Fruit fly (Drosophila melanogaster) whole organism, embryonic: ENCODE data around the gene Vha36-3.

Source experiments
- Asciz ChIP-seq: fragments of 200-800 bp; sonication (Bioruptor generic); optimal IDR thresholded peaks from 2 replicates; lab custom pipeline; 2017; ENCODE audit warnings: missing biosample characterization, mild to moderate bottlenecking, missing genetic modification characterization, missing genetic modification reagents
- CG10147 ChIP-seq: fragments of 200-800 bp; sonication (Bioruptor generic); optimal IDR thresholded peaks from 2 replicates; lab custom pipeline; 2019; ENCODE audit warnings: missing biosample characterization, mild to moderate bottlenecking, missing genetic modification characterization, moderate library complexity
- CG10959 ChIP-seq: fragments of 200-800 bp; sonication (Bioruptor generic); IDR thresholded peaks from 2 replicates; pipeline ENCODE4 v1.3.6; 2022; ENCODE audit warnings: missing biosample characterization, missing genetic modification characterization
- CG11398 ChIP-seq: fragments of 200-800 bp; sonication (Bioruptor generic); optimal IDR thresholded peaks from 2 replicates; lab custom pipeline; 2016; ENCODE audit warnings: missing biosample characterization, missing genetic modification characterization
- CG11560 ChIP-seq: fragments of 200-800 bp; sonication (Bioruptor generic); IDR thresholded peaks from 3 replicates; pipeline ENCODE4 v1.3.6; 2022; ENCODE audit warnings: missing biosample characterization, missing genetic modification characterization
- CG12744 ChIP-seq: fragments of 200-800 bp; sonication (Bioruptor generic); optimal IDR thresholded peaks from 2 replicates; lab custom pipeline; 2016; ENCODE audit warnings: missing biosample characterization, missing genetic modification characterization
- CG14667 ChIP-seq: fragments of 200-800 bp; sonication (Bioruptor generic); IDR thresholded peaks from 2 replicates; pipeline ENCODE4 v1.3.6; 2022; ENCODE audit warnings: missing biosample characterization, missing genetic modification characterization
- CG16863 ChIP-seq: fragments of 200-800 bp; sonication (Bioruptor generic); optimal IDR thresholded peaks from 3 replicates; lab custom pipeline; 2016; ENCODE audit warnings: missing biosample characterization, missing genetic modification characterization
- CG17912 ChIP-seq: fragments of 200-800 bp; sonication (Bioruptor generic); optimal IDR thresholded peaks from 2 replicates; lab custom pipeline; 2018; ENCODE audit warnings: missing biosample characterization, mild to moderate bottlenecking, missing genetic modification characterization
- CG18011 ChIP-seq: fragments of 200-800 bp; sonication (Bioruptor generic); optimal IDR thresholded peaks from 2 replicates; lab custom pipeline; 2017; ENCODE audit warnings: missing biosample characterization, missing genetic modification characterization, mild to moderate bottlenecking, moderate library complexity, missing genotype
- CG2120 ChIP-seq: fragments of 200-800 bp; sonication (Bioruptor generic); optimal IDR thresholded peaks from 3 replicates; lab custom pipeline; 2016; ENCODE audit warnings: missing biosample characterization, missing genetic modification characterization
- CG2875 ChIP-seq: fragments of 200-800 bp; sonication (Bioruptor generic); optimal IDR thresholded peaks from 2 replicates; lab custom pipeline; 2017; ENCODE audit warnings: missing biosample characterization, mild to moderate bottlenecking, missing genetic modification characterization, missing genetic modification reagents
- CG33557 ChIP-seq: fragments of 200-800 bp; sonication (Bioruptor generic); optimal IDR thresholded peaks from 2 replicates; lab custom pipeline; 2019; ENCODE audit warnings: missing biosample characterization, mild to moderate bottlenecking, missing genetic modification characterization, moderate library complexity
- CG34422 ChIP-seq: fragments of 200-800 bp; sonication (Bioruptor generic); IDR thresholded peaks from 3 replicates; pipeline ENCODE4 v1.3.6; 2022; ENCODE audit warnings: missing biosample characterization, missing genetic modification characterization
- CG9727 ChIP-seq: fragments of 200-800 bp; sonication (Bioruptor generic); optimal IDR thresholded peaks from 3 replicates; lab custom pipeline; 2017; ENCODE audit warnings: missing biosample characterization, mild to moderate bottlenecking, missing genetic modification characterization
- CrebB ChIP-seq: fragments of 200-800 bp; sonication (Bioruptor generic); optimal IDR thresholded peaks from 3 replicates; lab custom pipeline; 2018; ENCODE audit warnings: missing biosample characterization, mild to moderate bottlenecking, missing genetic modification characterization
- D19B ChIP-seq: fragments of 200-800 bp; sonication (Bioruptor generic); optimal IDR thresholded peaks from 2 replicates; lab custom pipeline; 2017; ENCODE audit warnings: missing biosample characterization, mild to moderate bottlenecking, missing genetic modification characterization
- Deaf1 ChIP-seq: fragments of 200-800 bp; optimal IDR thresholded peaks from 3 replicates; lab custom pipeline; 2019; ENCODE audit warnings: missing biosample characterization, mild to moderate bottlenecking, missing genetic modification characterization, moderate library complexity
- Dfd ChIP-seq, 2 experiments: fragments of >200 bp; optimal IDR thresholded peaks; 2 replicates each; lab custom pipeline; 2017; ENCODE audit warnings: missing biosample characterization in 2 of 2, missing genetic modification characterization in 2 of 2
- Dip3 ChIP-seq: fragments of 200-800 bp; sonication (Bioruptor generic); optimal IDR thresholded peaks from 3 replicates; lab custom pipeline; 2016; ENCODE audit warnings: missing biosample characterization, missing genetic modification characterization
- Fer2 ChIP-seq: fragments of 200-800 bp; sonication (Bioruptor generic); optimal IDR thresholded peaks from 2 replicates; lab custom pipeline; 2018; ENCODE audit warnings: missing biosample characterization, mild to moderate bottlenecking, missing genetic modification characterization, moderate library complexity
- Gug ChIP-seq: fragments of 200-800 bp; sonication (Bioruptor generic); IDR thresholded peaks from 4 replicates; pipeline ENCODE4 v1.3.6; 2022; ENCODE audit warnings: missing biosample characterization, missing genetic modification characterization
- HHEX ChIP-seq: fragments of 200-800 bp; sonication (Bioruptor generic); optimal IDR thresholded peaks from 3 replicates; lab custom pipeline; 2017; ENCODE audit warnings: missing biosample characterization, mild to moderate bottlenecking, missing genetic modification characterization, missing genetic modification reagents
- Hand ChIP-seq: fragments of 200-800 bp; sonication (Bioruptor generic); optimal IDR thresholded peaks from 2 replicates; lab custom pipeline; 2017; ENCODE audit warnings: mild to moderate bottlenecking, missing biosample characterization, missing genetic modification reagents, missing genetic modification characterization
- Hr39 ChIP-seq: fragments of >200 bp; optimal IDR thresholded peaks from 2 replicates; lab custom pipeline; 2017
- Nf-YA ChIP-seq: fragments of 200-800 bp; sonication (Bioruptor generic); IDR thresholded peaks from 2 replicates; pipeline ENCODE4 v1.3.6; 2022; ENCODE audit warnings: missing biosample characterization, missing genetic modification characterization
- NfI ChIP-seq: fragments of 200-800 bp; sonication (Bioruptor generic); optimal IDR thresholded peaks from 3 replicates; lab custom pipeline; 2018; ENCODE audit warnings: missing biosample characterization, mild to moderate bottlenecking, missing genetic modification characterization, moderate library complexity
- aop ChIP-seq: fragments of 200-800 bp; sonication (Bioruptor generic); IDR thresholded peaks from 2 replicates; pipeline ENCODE4 v1.3.6; 2022; ENCODE audit warnings: missing biosample characterization, missing genetic modification characterization
- ash1 ChIP-seq: fragments of 200-800 bp; sonication (Bioruptor generic); optimal IDR thresholded peaks from 2 replicates; lab custom pipeline; 2018; ENCODE audit warnings: missing biosample characterization, mild to moderate bottlenecking, missing genetic modification characterization
- cato ChIP-seq: fragments of 200-800 bp; sonication (Bioruptor generic); optimal IDR thresholded peaks from 2 replicates; lab custom pipeline; 2016; ENCODE audit warnings: missing biosample characterization, missing genetic modification characterization, borderline replicate concordance
- danr ChIP-seq: fragments of 200-800 bp; sonication (Bioruptor generic); IDR thresholded peaks from 2 replicates; pipeline ENCODE4 v1.3.6; 2022; ENCODE audit warnings: missing biosample characterization, missing genetic modification characterization
- eve ChIP-seq, 2 experiments: fragments of >200 bp; optimal IDR thresholded peaks; 2 replicates each; lab custom pipeline; 2017; ENCODE audit warnings: missing biosample characterization in 2 of 2, missing genetic modification characterization in 2 of 2
- exex ChIP-seq: fragments of 200-800 bp; sonication (Bioruptor generic); optimal IDR thresholded peaks from 4 replicates; lab custom pipeline; 2018; ENCODE audit warnings: missing biosample characterization, mild to moderate bottlenecking, missing genetic modification characterization, moderate library complexity
- fd96Cb ChIP-seq: fragments of 200-800 bp; sonication (Bioruptor generic); optimal IDR thresholded peaks from 2 replicates; lab custom pipeline; 2018; ENCODE audit warnings: missing biosample characterization, mild to moderate bottlenecking, missing genetic modification characterization, moderate library complexity
- grn ChIP-seq: fragments of 200-800 bp; sonication (Bioruptor generic); optimal IDR thresholded peaks from 3 replicates; lab custom pipeline; 2017; ENCODE audit warnings: missing biosample characterization, missing genetic modification characterization
- gro ChIP-seq: fragments of 200-800 bp; sonication (Bioruptor generic); optimal IDR thresholded peaks from 2 replicates; lab custom pipeline; 2016; ENCODE audit warnings: missing biosample characterization, missing genetic modification characterization
- ham ChIP-seq: fragments of 200-800 bp; sonication (Bioruptor generic); IDR thresholded peaks from 2 replicates; pipeline ENCODE4 v1.3.6; 2022; ENCODE audit warnings: missing biosample characterization, missing genetic modification characterization
- kay ChIP-seq: fragments of 200-800 bp; sonication (Bioruptor generic); optimal IDR thresholded peaks from 2 replicates; lab custom pipeline; 2016; ENCODE audit warnings: missing biosample characterization, missing genetic modification characterization
- luna ChIP-seq: fragments of 200-800 bp; sonication (Bioruptor generic); optimal IDR thresholded peaks from 2 replicates; lab custom pipeline; 2016; ENCODE audit warnings: missing biosample characterization, missing genetic modification characterization
- maf-S ChIP-seq: fragments of 200-800 bp; sonication (Bioruptor generic); optimal IDR thresholded peaks from 2 replicates; lab custom pipeline; 2016; ENCODE audit warnings: missing biosample characterization, missing genetic modification characterization
- nerfin-2 ChIP-seq: fragments of 200-800 bp; sonication (Bioruptor generic); IDR thresholded peaks from 2 replicates; pipeline ENCODE4 v1.3.6; 2022; ENCODE audit warnings: missing biosample characterization, missing genetic modification characterization; ENCODE audit not compliant: partially characterized antibody
- psq ChIP-seq: fragments of 200-800 bp; sonication (Bioruptor generic); optimal IDR thresholded peaks from 2 replicates; lab custom pipeline; 2017; ENCODE audit warnings: missing biosample characterization, missing genetic modification characterization
- sc ChIP-seq, 3 experiments: fragments of >200 bp in 2 of 3; fragments of 200-800 bp in 1 of 3; sonication (Bioruptor generic) in 1 of 3; optimal IDR thresholded peaks; 2 replicates in 2 of 3; 3 replicates in 1 of 3; lab custom pipeline; 2017; ENCODE audit warnings: mild to moderate bottlenecking in 1 of 3, missing biosample characterization in 1 of 3, missing genetic modification characterization in 1 of 3, missing genetic modification reagents in 1 of 3
- schlank ChIP-seq: fragments of 200-800 bp; sonication (Bioruptor generic); optimal IDR thresholded peaks from 2 replicates; lab custom pipeline; 2018; ENCODE audit warnings: missing biosample characterization, mild to moderate bottlenecking, missing genetic modification characterization
- so ChIP-seq: fragments of 200-800 bp; sonication (Bioruptor generic); IDR thresholded peaks from 3 replicates; pipeline ENCODE4 v1.3.6; 2022; ENCODE audit warnings: missing biosample characterization, missing genetic modification characterization
- sqz ChIP-seq: fragments of 200-800 bp; sonication (Bioruptor generic); optimal IDR thresholded peaks from 3 replicates; lab custom pipeline; 2018; ENCODE audit warnings: missing biosample characterization, mild to moderate bottlenecking, missing genetic modification characterization
- stwl ChIP-seq: fragments of 200-800 bp; sonication (Bioruptor generic); optimal IDR thresholded peaks from 3 replicates; lab custom pipeline; 2018; ENCODE audit warnings: missing biosample characterization, mild to moderate bottlenecking, missing genetic modification characterization, moderate library complexity
- tll ChIP-seq, 2 experiments: fragments of 200-800 bp in 1 of 2; fragments of >200 bp in 1 of 2; sonication (Bioruptor generic) in 1 of 2; optimal IDR thresholded peaks; 2 replicates each; lab custom pipeline; 2017 to 2019; ENCODE audit warnings: missing biosample characterization in 2 of 2, missing genetic modification characterization in 2 of 2, mild to moderate bottlenecking in 1 of 2, moderate library complexity in 1 of 2
- zen2 ChIP-seq: fragments of 200-800 bp; sonication (Bioruptor generic); IDR thresholded peaks from 3 replicates; pipeline ENCODE4 v1.3.6; 2022; ENCODE audit warnings: missing biosample characterization, missing genetic modification characterization; ENCODE audit not compliant: partially characterized antibody

Vha36-3 gene

dm6 chrX:2533843-2534473 lies 46.4 kb downstream of the Vha36-3 start (continued):
- TF ChIP-seq Deaf1 (tag; lab: Kevin White, UChicago) (peak; percentile 13), Hr39 (no peak), CG10959 (GFP tag; lab: Robert Waterston, UW) (no peak), sqz (GFP tag; lab: Kevin White, UChicago) (no peak), CG33557 (GFP tag; lab: Kevin White, UChicago) (no peak), cato (GFP tag; lab: Kevin White, UChicago) (peak; percentile 22), CG17912 (no peak), zen2 (GFP tag; lab: Robert Waterston, UW) (no peak), CG2875 (GFP tag; lab: Kevin White, UChicago) (no peak), kay (GFP tag; lab: Kevin White, UChicago) (no peak), tll (GFP tag; optimal IDR thresholded peaks at IDR 0.05; lab: Kevin White, UChicago) (no peak), CG2120 (peak; percentile 68), CG12744 (GFP tag; lab: Kevin White, UChicago) (no peak), ham (0 out of 2 replicates have a peak, but pooled peaks have one; percentile 11), grn (GFP tag; lab: Kevin White, UChicago) (no peak), ash1 (GFP tag; lab: Kevin White, UChicago) (no peak), luna (GFP tag; lab: Kevin White, UChicago) (no peak), Gug (GFP tag; lab: Robert Waterston, UW) (peak; percentile 78), Dip3 (peak; percentile 36), CG11560 (tag; lab: Robert Waterston, UW) (0 out of 3 replicates have a peak, but pooled peaks have one; percentile 34), Dfd (GFP tag; optimal IDR thresholded peaks at IDR 0.05; lab: Kevin White, UChicago) (no peak), Hand (GFP tag; lab: Kevin White, UChicago) (no peak), stwl (tag; lab: Kevin White, UChicago) (no peak), aop (GFP tag; lab: Robert Waterston, UW) (no peak), sc (optimal IDR thresholded peaks at IDR 0.05; lab: Kevin White, UChicago) (no peak), sc (GFP tag; optimal IDR thresholded peaks at IDR 0.05; lab: Kevin White, UChicago) (no peak), Nf-YA (GFP tag; lab: Robert Waterston, UW) (peak; percentile 39; the same call in 1 of the 2 replicates), Asciz (GFP tag; lab: Kevin White, UChicago) (no peak), psq (GFP tag; lab: Kevin White, UChicago) (no peak), HHEX (GFP tag; lab: Kevin White, UChicago) (peak; percentile 60), nerfin-2 (no peak), maf-S (GFP tag; lab: Kevin White, UChicago) (no peak), exex (tag; lab: Kevin White, UChicago) (no peak), D19B (GFP tag; lab: Kevin White, UChicago) (peak; percentile 7), CG9727 (peak; percentile 45), schlank (tag; lab: Kevin White, UChicago) (no peak), CG34422 (peak; percentile 68; the same call in 2 of the 3 replicates), eve (GFP tag; optimal IDR thresholded peaks at IDR 0.05; lab: Kevin White, UChicago) (no peak), CG11398 (GFP tag; lab: Kevin White, UChicago) (no peak), gro (GFP tag; lab: Kevin White, UChicago) (peak; percentile 11), CG18011 (GFP tag; lab: Kevin White, UChicago) (no peak), so (GFP tag; lab: Robert Waterston, UW) (peak; percentile 40; the same call in 1 of the 3 replicates), fd96Cb (tag; lab: Kevin White, UChicago) (peak; percentile 30), CG16863 (peak; percentile 63), danr (GFP tag; lab: Robert Waterston, UW) (no peak), CG10147 (GFP tag; lab: Kevin White, UChicago) (no peak), NfI (GFP tag; lab: Kevin White, UChicago) (peak; percentile 38), CrebB (tag; lab: Kevin White, UChicago) (peak; percentile 7), Fer2 (tag; lab: Kevin White, UChicago) (peak; percentile 37), CG14667 (peak; percentile 36; the same call in 1 of the 2 replicates)
